Worm (Caenorhabditis elegans) whole organism, midembryonic: ENCODE data around the gene T07G12.2.

ENCODE experiments used
- T22C8.4 ChIP-seq: fragments of 200-800 bp; sonication (Bioruptor generic); IDR thresholded peaks from 2 replicates; pipeline ENCODE4 v1.3.6; 2022; ENCODE audit warnings: missing genetic modification characterization, missing compliant biosample characterization
- cog-1 ChIP-seq: sonication (generic microtip); optimal IDR thresholded peaks from 2 replicates; lab custom pipeline; 2016; ENCODE audit warnings: missing genetic modification characterization, missing compliant biosample characterization
- flt-1 ChIP-seq: fragments of 200-800 bp; sonication (Bioruptor generic); IDR thresholded peaks from 2 replicates; pipeline ENCODE4 v1.3.6; 2022; ENCODE audit warnings: missing genetic modification characterization, missing compliant biosample characterization
- klf-2 ChIP-seq: fragments of 200-800 bp; sonication (Bioruptor generic); conservative IDR thresholded peaks from 2 replicates; pipeline ENCODE4 v1.3.6; 2022; ENCODE audit warnings: missing genetic modification reagents, missing genetic modification characterization, missing compliant biosample characterization
- med-1 ChIP-seq: sonication (generic microtip); optimal IDR thresholded peaks from 2 replicates; lab custom pipeline; 2017; ENCODE audit warnings: missing genetic modification characterization, mild to moderate bottlenecking, missing compliant biosample characterization, antibody characterized with exemption, missing genetic modification reagents; ENCODE audit not compliant: insufficient read depth
- ref-1 ChIP-seq: fragments of 200-800 bp; sonication (Bioruptor generic); conservative IDR thresholded peaks from 2 replicates; pipeline ENCODE4 v1.3.6; 2022; ENCODE audit warnings: missing genetic modification reagents, missing genetic modification characterization, missing compliant biosample characterization
- tab-1 ChIP-seq: fragments of 200-800 bp; sonication (Bioruptor generic); IDR thresholded peaks from 2 replicates; pipeline ENCODE4 v1.3.6; 2022; ENCODE audit warnings: missing genetic modification characterization, missing compliant biosample characterization
- ztf-23 ChIP-seq: fragments of 200-800 bp; sonication (Bioruptor generic); IDR thresholded peaks from 2 replicates; pipeline ENCODE4 v1.3.6; 2022; ENCODE audit warnings: missing genetic modification reagents, missing genetic modification characterization, missing compliant biosample characterization
- ztf-29 ChIP-seq: fragments of 200-800 bp; sonication (Bioruptor generic); IDR thresholded peaks from 2 replicates; pipeline ENCODE4 v1.3.6; 2022; ENCODE audit warnings: missing genetic modification reagents, missing genetic modification characterization, missing compliant biosample characterization

Gene T07G12.2

ce11 chrIV:10576624-10577023, 46.1 kb downstream of the T07G12.2 start:
- TF ChIP-seq T22C8.4, result no peak
- TF ChIP-seq med-1 (GFP tag; lab: Kevin White, UChicago), result no peak
- no peak for TF ChIP-seq ztf-29 (GFP tag; lab: Robert Waterston, UW)
- TF ChIP-seq ref-1 (GFP tag; lab: Robert Waterston, UW), result no peak
- TF ChIP-seq klf-2 (GFP tag; lab: Robert Waterston, UW), result no peak
- TF ChIP-seq cog-1 (tag; lab: Kevin White, UChicago), result no peak
- no peak for TF ChIP-seq flt-1 (GFP tag; lab: Robert Waterston, UW)
- TF ChIP-seq ztf-23, result no peak
- no peak for TF ChIP-seq tab-1 (GFP tag; lab: Robert Waterston, UW)

- TF ChIP-seq ref-1 (GFP tag; lab: Robert Waterston, UW), result no peak
These were observed 47.1 kb downstream of the T07G12.2 start for ce11 chrIV:10577600-10577999.

ce11 chrIV:10578367-10578766, 47.9 kb downstream of the T07G12.2 start, which contains the start of gene lgc-43:
Gene lgc-43, plus strand, starts transcription at chrIV:10578667.
- TF ChIP-seq T22C8.4 (no peak), ztf-29 (GFP tag; lab: Robert Waterston, UW) (no peak), ztf-23 (no peak), flt-1 (GFP tag; lab: Robert Waterston, UW) (no peak), tab-1 (GFP tag; lab: Robert Waterston, UW) (no peak), klf-2 (GFP tag; lab: Robert Waterston, UW) (no peak), cog-1 (tag; lab: Kevin White, UChicago) (no peak), med-1 (GFP tag; lab: Kevin White, UChicago) (no peak), ref-1 (GFP tag; lab: Robert Waterston, UW) (no peak)
